Worm (Caenorhabditis elegans) whole organism, young adult: ENCODE measurements around the gene ugt-9.

Source experiments
- B0019.2 ChIP-seq: fragments of 200-800 bp; sonication (Bioruptor generic); conservative IDR thresholded peaks from 2 replicates; pipeline ENCODE4 v1.3.6; 2022; ENCODE audit warnings: missing genetic modification reagents, missing genetic modification characterization, missing compliant biosample characterization
- B0261.1 ChIP-seq: sonication (generic microtip); optimal IDR thresholded peaks from 2 replicates; lab custom pipeline; 2016; ENCODE audit warnings: mild to moderate bottlenecking, missing genetic modification characterization, moderate library complexity, missing compliant biosample characterization
- C17E4.6 ChIP-seq: fragments of 200-800 bp; sonication (Bioruptor generic); IDR thresholded peaks from 2 replicates; pipeline ENCODE4 v1.3.6; 2022; ENCODE audit warnings: missing genetic modification reagents, missing genetic modification characterization, missing compliant biosample characterization
- F33H1.4 ChIP-seq: fragments of 200-800 bp; sonication (Bioruptor generic); IDR thresholded peaks from 2 replicates; pipeline ENCODE4 v1.3.6; 2022; ENCODE audit warnings: missing genetic modification reagents, missing genetic modification characterization, missing compliant biosample characterization
- F39B2.1 ChIP-seq: fragments of 200-800 bp; sonication (Bioruptor generic); IDR thresholded peaks from 2 replicates; pipeline ENCODE4 v1.3.6; 2022; ENCODE audit warnings: missing genetic modification reagents, missing genetic modification characterization, missing compliant biosample characterization
- K11D2.4 ChIP-seq: fragments of 200-800 bp; sonication (Bioruptor generic); IDR thresholded peaks from 2 replicates; pipeline ENCODE4 v1.3.6; 2022; ENCODE audit warnings: missing genetic modification reagents, missing genetic modification characterization, missing compliant biosample characterization
- Y95B8A.8 ChIP-seq: fragments of 200-800 bp; sonication (Bioruptor generic); IDR thresholded peaks from 2 replicates; pipeline ENCODE4 v1.3.6; 2022; ENCODE audit warnings: missing genetic modification reagents, missing genetic modification characterization, missing compliant biosample characterization
- aptf-2 ChIP-seq: fragments of 200-800 bp; sonication (Bioruptor generic); conservative IDR thresholded peaks from 2 replicates; pipeline ENCODE4 v1.3.6; 2022; ENCODE audit warnings: missing genetic modification reagents, missing genetic modification characterization, missing compliant biosample characterization
- atf-7 ChIP-seq: sonication (generic microtip); optimal IDR thresholded peaks from 2 replicates; lab custom pipeline; 2017; ENCODE audit warnings: mild to moderate bottlenecking, missing genetic modification characterization, missing compliant biosample characterization
- attf-5 ChIP-seq: fragments of 200-800 bp; sonication (Bioruptor generic); optimal IDR thresholded peaks from 2 replicates; lab custom pipeline; 2018; ENCODE audit warnings: mild to moderate bottlenecking, missing genetic modification characterization, missing compliant biosample characterization
- bed-1 ChIP-seq: fragments of 200-800 bp; sonication (Bioruptor generic); IDR thresholded peaks from 2 replicates; pipeline ENCODE4 v1.3.6; 2022; ENCODE audit warnings: missing genetic modification reagents, missing genetic modification characterization, missing compliant biosample characterization
- cebp-1 ChIP-seq, 2 experiments: fragments of 200-800 bp in 1 of 2; sonication (Bioruptor generic) in 1 of 2; sonication (generic microtip) in 1 of 2; IDR thresholded peaks in 1 of 2; optimal IDR thresholded peaks in 1 of 2; 2 replicates each; pipeline versions ENCODE4 v1.3.6 to Lab custom; 2017 to 2022; ENCODE audit warnings: missing compliant biosample characterization in 2 of 2, missing genetic modification characterization in 2 of 2, mild to moderate bottlenecking in 1 of 2, missing genetic modification reagents in 1 of 2, moderate library complexity in 1 of 2
- ceh-27 ChIP-seq: fragments of 200-800 bp; sonication (Bioruptor generic); optimal IDR thresholded peaks from 2 replicates; lab custom pipeline; 2018; ENCODE audit warnings: mild to moderate bottlenecking, missing genetic modification characterization, moderate library complexity, missing compliant biosample characterization
- ceh-40 ChIP-seq: fragments of 200-800 bp; sonication (Bioruptor generic); IDR thresholded peaks from 2 replicates; pipeline ENCODE4 v1.3.6; 2022; ENCODE audit warnings: missing genetic modification characterization, missing compliant biosample characterization
- dpff-1 ChIP-seq: sonication (generic microtip); optimal IDR thresholded peaks from 2 replicates; lab custom pipeline; 2017; ENCODE audit warnings: mild to moderate bottlenecking, missing genetic modification characterization, missing compliant biosample characterization
- fkh-3 ChIP-seq: sonication (generic microtip); optimal IDR thresholded peaks from 2 replicates; lab custom pipeline; 2016; ENCODE audit warnings: mild to moderate bottlenecking, missing genetic modification characterization, missing compliant biosample characterization
- hlh-12 ChIP-seq: sonication (generic microtip); optimal IDR thresholded peaks from 2 replicates; lab custom pipeline; 2016; ENCODE audit warnings: missing genetic modification characterization, missing compliant biosample characterization
- hmg-1.2 ChIP-seq: fragments of 200-800 bp; sonication (Bioruptor generic); IDR thresholded peaks from 2 replicates; pipeline ENCODE4 v1.3.6; 2022; ENCODE audit warnings: missing genetic modification reagents, missing genetic modification characterization, missing compliant biosample characterization
- hsf-1 ChIP-seq: fragments of 200-800 bp; sonication (Bioruptor generic); IDR thresholded peaks from 2 replicates; pipeline ENCODE4 v1.3.6; 2022; ENCODE audit warnings: missing genetic modification reagents, missing genetic modification characterization, missing compliant biosample characterization
- let-526 ChIP-seq: fragments of 200-800 bp; sonication (Bioruptor generic); IDR thresholded peaks from 2 replicates; pipeline ENCODE4 v1.3.6; 2022; ENCODE audit warnings: missing genetic modification reagents, missing genetic modification characterization, missing compliant biosample characterization
- lin-26 ChIP-seq: fragments of 200-800 bp; sonication (Bioruptor generic); IDR thresholded peaks from 2 replicates; pipeline ENCODE4 v1.3.6; 2022; ENCODE audit warnings: missing genetic modification reagents, missing genetic modification characterization, missing compliant biosample characterization
- lin-35 ChIP-seq, 3 experiments: fragments of 150-350 bp in 2 of 3; sonication (generic microtip) in 1 of 3; optimal IDR thresholded peaks; 2 replicates each; lab custom pipeline; 2014 to 2018; ENCODE audit warnings: missing biosample characterization in 3 of 3, missing genetic modification characterization in 3 of 3, missing genetic modification reagents in 3 of 3
- lir-1 ChIP-seq: fragments of 200-800 bp; sonication (Bioruptor generic); conservative IDR thresholded peaks from 2 replicates; pipeline ENCODE4 v1.3.6; 2022; ENCODE audit warnings: missing genetic modification reagents, missing genetic modification characterization, missing compliant biosample characterization
- madf-10 ChIP-seq: sonication (generic microtip); optimal IDR thresholded peaks from 2 replicates; lab custom pipeline; 2016; ENCODE audit warnings: mild to moderate bottlenecking, missing genetic modification characterization, missing compliant biosample characterization
- nfyb-1 ChIP-seq: fragments of 200-800 bp; sonication (Bioruptor generic); IDR thresholded peaks from 2 replicates; pipeline ENCODE4 v1.3.6; 2022; ENCODE audit warnings: missing genetic modification reagents, missing genetic modification characterization, missing compliant biosample characterization
- nhr-120 ChIP-seq: fragments of 200-800 bp; sonication (Bioruptor generic); IDR thresholded peaks from 2 replicates; pipeline ENCODE4 v1.3.6; 2022; ENCODE audit warnings: missing genetic modification characterization, missing compliant biosample characterization
- nhr-80 ChIP-seq: sonication (generic microtip); optimal IDR thresholded peaks from 2 replicates; lab custom pipeline; 2016; ENCODE audit warnings: missing genetic modification characterization, missing compliant biosample characterization
- pha-4 ChIP-seq: fragments of 150-350 bp; sonication (generic microtip); optimal IDR thresholded peaks from 2 replicates; lab custom pipeline; 2014; ENCODE audit warnings: missing biosample characterization, missing genetic modification reagents, missing genetic modification characterization
- rcor-1 ChIP-seq: fragments of 200-800 bp; sonication (Bioruptor generic); IDR thresholded peaks from 2 replicates; pipeline ENCODE4 v1.3.6; 2022; ENCODE audit warnings: missing genetic modification reagents, missing genetic modification characterization, missing compliant biosample characterization
- repo-1 ChIP-seq: sonication (generic microtip); optimal IDR thresholded peaks from 2 replicates; lab custom pipeline; 2017; ENCODE audit warnings: mild to moderate bottlenecking, missing genetic modification characterization, missing compliant biosample characterization
- rpc-1 ChIP-seq, 2 experiments: fragments of 150-350 bp in 1 of 2; sonication (generic microtip) in 1 of 2; optimal IDR thresholded peaks; 2 replicates each; lab custom pipeline; 2014 to 2018; ENCODE audit warnings: missing biosample characterization in 1 of 2, missing genetic modification characterization in 1 of 2, missing genetic modification reagents in 1 of 2, missing genotype in 1 of 2
- snpc-3.4 ChIP-seq: sonication (generic microtip); optimal IDR thresholded peaks from 2 replicates; lab custom pipeline; 2017; ENCODE audit warnings: missing genetic modification characterization, mild to moderate bottlenecking, missing compliant biosample characterization, antibody characterized with exemption, moderate library complexity, missing genotype, missing genetic modification reagents
- snpc-4 ChIP-seq, 5 experiments: fragments of 150-350 bp in 1 of 5; sonication (generic microtip) in 4 of 5; optimal IDR thresholded peaks; 2 replicates each; lab custom pipeline; 2014 to 2018; ENCODE audit warnings: missing genetic modification characterization in 5 of 5, missing biosample characterization in 3 of 5, antibody characterized with exemption in 2 of 5, mild to moderate bottlenecking in 2 of 5, missing compliant biosample characterization in 2 of 5, missing genotype in 2 of 5, moderate library complexity in 2 of 5, missing genetic modification reagents in 1 of 5
- zim-3 ChIP-seq: sonication (generic microtip); optimal IDR thresholded peaks from 2 replicates; lab custom pipeline; 2017; ENCODE audit warnings: mild to moderate bottlenecking, missing genetic modification characterization, moderate library complexity, missing compliant biosample characterization
- ztf-22 ChIP-seq: fragments of 200-800 bp; sonication (Bioruptor generic); optimal IDR thresholded peaks from 2 replicates; lab custom pipeline; 2018; ENCODE audit warnings: mild to moderate bottlenecking, missing genetic modification characterization, moderate library complexity, missing compliant biosample characterization
- ztf-25 ChIP-seq: fragments of 200-800 bp; sonication (Bioruptor generic); IDR thresholded peaks from 2 replicates; pipeline ENCODE4 v1.3.6; 2022; ENCODE audit warnings: missing genetic modification reagents, missing genetic modification characterization, missing compliant biosample characterization
- ztf-28 ChIP-seq: fragments of 200-800 bp; sonication (Bioruptor generic); IDR thresholded peaks from 2 replicates; pipeline ENCODE4 v1.3.6; 2022; ENCODE audit warnings: missing genetic modification reagents, missing genetic modification characterization, missing compliant biosample characterization

The ugt-9 gene

ce11 chrV:4860525-4860924 lies 35.3 kb upstream of the ugt-9 start:
- TF ChIP-seq lin-26 (GFP tag; lab: Robert Waterston, UW) (no peak), lin-35 (GFP tag; optimal IDR thresholded peaks at IDR 0.05; lab: Kevin White, UChicago) (peak in 1 of 3 experiments; percentile 11), hmg-1.2 (GFP tag; lab: Robert Waterston, UW) (peak; percentile 40; the same call in 1 of the 2 replicates), cebp-1 (GFP tag; IDR thresholded peaks at IDR 0.05; lab: Robert Waterston, UW) (no peak), cebp-1 (tag; optimal IDR thresholded peaks at IDR 0.05; lab: Kevin White, UChicago) (no peak)

ce11 chrV:4862737-4863136 lies 33.1 kb upstream of the ugt-9 start, which contains the start of gene C37H5.13:
Gene C37H5.13 (minus strand): TSS chrV:4862965.
- TF ChIP-seq nhr-80 (tag; lab: Kevin White, UChicago): peak; percentile 22
- no peak for TF ChIP-seq fkh-3 (tag; lab: Kevin White, UChicago)
- peak; percentile 11 for TF ChIP-seq pha-4

DNA sequence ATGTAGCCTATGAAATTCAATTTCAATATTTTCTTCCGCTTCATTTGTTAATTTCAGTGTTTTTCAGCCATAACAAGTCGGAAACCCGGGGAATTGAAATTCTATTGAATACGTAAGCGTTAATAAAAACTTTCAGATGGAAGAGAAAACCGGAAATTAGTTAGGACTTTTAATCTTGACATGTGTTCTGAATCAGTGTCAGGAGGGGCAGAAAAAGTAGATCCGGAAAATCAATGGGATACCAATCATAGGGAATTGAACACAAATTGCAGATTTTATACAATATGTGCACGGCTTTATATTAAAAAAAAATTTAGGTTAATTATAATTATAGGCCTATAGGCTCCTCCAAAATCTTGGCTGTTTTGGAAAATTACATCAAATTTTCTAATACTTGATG lies 31.5 kb upstream of the ugt-9 start:
- no peak for TF ChIP-seq zim-3
- TF ChIP-seq aptf-2 (GFP tag; lab: Robert Waterston, UW): no peak
- no peak for TF ChIP-seq snpc-3.4 (tag; lab: Kevin White, UChicago)
- TF ChIP-seq ztf-28 (GFP tag; lab: Robert Waterston, UW): no peak
- TF ChIP-seq rpc-1 (optimal IDR thresholded peaks at IDR 0.05; lab: Kevin White, UChicago): no peak
- no peak for TF ChIP-seq rpc-1 (tag; optimal IDR thresholded peaks at IDR 0.05; lab: Kevin White, UChicago)
- no peak for TF ChIP-seq Y95B8A.8
- no peak for TF ChIP-seq C17E4.6 (GFP tag; lab: Robert Waterston, UW)
- TF ChIP-seq let-526 (GFP tag; lab: Robert Waterston, UW): no peak
- TF ChIP-seq ztf-25 (GFP tag; lab: Robert Waterston, UW): no peak
- TF ChIP-seq lir-1 (GFP tag; lab: Robert Waterston, UW): no peak
- no peak for TF ChIP-seq B0261.1 (tag; lab: Kevin White, UChicago)
- no peak for TF ChIP-seq nfyb-1 (GFP tag; lab: Robert Waterston, UW)
- no peak for TF ChIP-seq atf-7 (tag; lab: Kevin White, UChicago)
- TF ChIP-seq repo-1 (tag; lab: Kevin White, UChicago): no peak
- no peak for TF ChIP-seq ceh-40 (GFP tag; lab: Robert Waterston, UW)
- no peak for TF ChIP-seq lin-26 (GFP tag; lab: Robert Waterston, UW)
- TF ChIP-seq, all 124 proteins: peak for 0

- TF ChIP-seq hsf-1 (GFP tag; lab: Robert Waterston, UW) (no peak), bed-1 (GFP tag; lab: Robert Waterston, UW) (no peak), F39B2.1 (GFP tag; lab: Robert Waterston, UW) (no peak), nhr-120 (GFP tag; lab: Robert Waterston, UW) (no peak), zim-3 (no peak)
Observed at ce11 chrV:4865364-4865763, 30.5 kb upstream of the ugt-9 start, which contains the start of gene srd-32. Gene srd-32 (plus strand): TSS chrV:4865664.

DNA sequence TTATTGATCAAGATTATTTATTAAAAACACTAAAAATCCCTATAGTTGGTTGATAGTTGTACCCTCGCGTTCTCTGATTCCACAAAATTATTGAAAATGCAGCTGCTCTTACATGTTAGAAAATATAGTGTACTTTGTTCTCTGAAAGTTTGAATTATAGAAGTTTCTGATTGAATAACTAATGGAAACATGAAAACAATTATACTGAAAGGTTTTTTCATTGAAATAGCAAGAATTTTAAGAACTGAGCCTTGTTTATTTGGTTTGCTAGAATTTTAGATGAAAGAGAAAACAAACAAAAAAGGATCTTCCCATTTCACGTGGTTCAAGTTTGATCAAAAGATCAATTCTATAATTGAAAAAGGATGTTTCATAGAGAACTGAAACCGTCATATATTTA lies 28.3 kb upstream of the ugt-9 start:
- no peak for TF ChIP-seq let-526 (GFP tag; lab: Robert Waterston, UW)
- TF ChIP-seq B0019.2 (GFP tag; lab: Robert Waterston, UW): no peak
- TF ChIP-seq dpff-1: no peak
- TF ChIP-seq K11D2.4 (GFP tag; lab: Robert Waterston, UW): no peak
- no peak for TF ChIP-seq repo-1 (tag; lab: Kevin White, UChicago)
- TF ChIP-seq bed-1 (GFP tag; lab: Robert Waterston, UW): no peak
- no peak for TF ChIP-seq hlh-12 (tag; lab: Kevin White, UChicago)
- no peak for TF ChIP-seq attf-5 (GFP tag; lab: Kevin White, UChicago)
- TF ChIP-seq ceh-27 (GFP tag; lab: Kevin White, UChicago): no peak
- TF ChIP-seq nhr-120 (GFP tag; lab: Robert Waterston, UW): no peak
- no peak for TF ChIP-seq snpc-4 (GFP tag; optimal IDR thresholded peaks at IDR 0.05; lab: Kevin White, UChicago)
- TF ChIP-seq snpc-4 (tag; optimal IDR thresholded peaks at IDR 0.05; lab: Kevin White, UChicago): no peak
- no peak for TF ChIP-seq rcor-1 (GFP tag; lab: Robert Waterston, UW)
- no peak for TF ChIP-seq madf-10 (tag; lab: Kevin White, UChicago)
- no peak for TF ChIP-seq ztf-22 (GFP tag; lab: Kevin White, UChicago)
- no peak for TF ChIP-seq F33H1.4
